Worm (Caenorhabditis elegans): ENCODE measurements around the gene T26H5.10.
"Not testable (repeated sequence)": the region's sequence is repeated elsewhere in the genome, so short reads cannot be mapped to it uniquely, and the experiment has no call there.

T26H5.10 gene

ce11 chrV:15436133-15436532 is 7.5 kb downstream of the T26H5.10 start:
- no peak for TF ChIP-seq snpc-3.4 (tag; optimal IDR thresholded peaks at IDR 0.05)
- peak; percentile 84 for TF ChIP-seq nhr-80 (tag; optimal IDR thresholded peaks at IDR 0.05)

ce11 chrV:15434647-15435046 is 9.0 kb downstream of the T26H5.10 start:
- TF ChIP-seq Y79H2A.3 (GFP tag; conservative IDR thresholded peaks at IDR 0.05) (no peak), rec-8 (tag; optimal IDR thresholded peaks at IDR 0.05) (no peak)

DNA sequence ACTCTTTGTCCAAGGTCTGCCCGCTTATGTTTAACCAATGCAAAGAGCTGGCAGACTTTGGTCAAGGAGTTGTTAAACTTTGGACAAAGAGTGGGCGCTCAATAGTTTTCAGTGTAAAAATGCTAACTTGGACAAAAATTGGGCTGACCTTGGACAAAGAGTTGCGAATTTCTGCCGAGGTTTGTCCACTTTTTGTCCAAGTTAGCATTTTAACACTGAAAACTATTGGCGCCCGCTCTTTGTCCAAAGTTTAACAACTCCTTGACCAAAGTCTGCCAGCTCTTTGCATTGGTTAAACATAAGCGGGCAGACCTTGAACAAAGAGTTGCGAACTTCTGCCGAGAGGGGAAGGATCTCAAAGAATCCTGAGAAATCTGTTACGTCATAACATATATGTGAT is 10.0 kb downstream of the T26H5.10 start:
- TF ChIP-seq aptf-2 (GFP tag; conservative IDR thresholded peaks at IDR 0.05) (peak; percentile 18; the same call in 1 of the 2 replicates), egl-18 (GFP tag; IDR thresholded peaks at IDR 0.05) (peak; percentile 72; the same call in 1 of the 2 replicates), cebp-2 (GFP tag; IDR thresholded peaks at IDR 0.05) (0 out of 2 replicates have a peak, but pooled peaks have one; percentile 57), nhr-120 (GFP tag; IDR thresholded peaks at IDR 0.05) (peak; percentile 88; the same call in 1 of the 2 replicates), hsf-1 (GFP tag; IDR thresholded peaks at IDR 0.05) (peak; percentile 35; the same call in 1 of the 2 replicates), madf-8 (GFP tag; conservative IDR thresholded peaks at IDR 0.05) (peak; percentile 38; the same call in 1 of the 2 replicates)

ce11 chrV:15432457-15432856 is 11.2 kb downstream of the T26H5.10 start, which contains the start of gene T26H5.8:
Gene T26H5.8, minus strand, starts transcription at chrV:15432726.
- TF ChIP-seq aptf-2 (GFP tag; conservative IDR thresholded peaks at IDR 0.05): no peak

ce11 chrV:15431322-15432052 is 12.1 kb downstream of the T26H5.10 start:
- 0 out of 2 replicates have a peak, but pooled peaks have one; percentile 12 for TF ChIP-seq bed-1 (GFP tag; IDR thresholded peaks at IDR 0.05)
- TF ChIP-seq F55B11.4 (tag; optimal IDR thresholded peaks at IDR 0.05; ENCODE audit: borderline replicate concordance, insufficient read depth): peak; percentile 20
- TF ChIP-seq snpc-1.1 (tag; optimal IDR thresholded peaks at IDR 0.05; ENCODE audit: insufficient read depth): no peak
- TF ChIP-seq aptf-2 (GFP tag; conservative IDR thresholded peaks at IDR 0.05): 0 out of 2 replicates have a peak, but pooled peaks have one; percentile 61
- TF ChIP-seq lag-1 (GFP tag; IDR thresholded peaks at IDR 0.05): 0 out of 2 replicates have a peak, but pooled peaks have one; percentile 66
- TF ChIP-seq attf-3 (GFP tag; conservative IDR thresholded peaks at IDR 0.05): 0 out of 2 replicates have a peak, but pooled peaks have one; percentile 14
- no peak for TF ChIP-seq madf-6 (GFP tag; IDR thresholded peaks at IDR 0.05)
- TF ChIP-seq nfya-2 (GFP tag; IDR thresholded peaks at IDR 0.05): 0 out of 2 replicates have a peak, but pooled peaks have one; percentile 35
- peak; percentile 63; the same call in 1 of the 2 replicates for TF ChIP-seq ztf-6 (GFP tag; IDR thresholded peaks at IDR 0.05)

DNA sequence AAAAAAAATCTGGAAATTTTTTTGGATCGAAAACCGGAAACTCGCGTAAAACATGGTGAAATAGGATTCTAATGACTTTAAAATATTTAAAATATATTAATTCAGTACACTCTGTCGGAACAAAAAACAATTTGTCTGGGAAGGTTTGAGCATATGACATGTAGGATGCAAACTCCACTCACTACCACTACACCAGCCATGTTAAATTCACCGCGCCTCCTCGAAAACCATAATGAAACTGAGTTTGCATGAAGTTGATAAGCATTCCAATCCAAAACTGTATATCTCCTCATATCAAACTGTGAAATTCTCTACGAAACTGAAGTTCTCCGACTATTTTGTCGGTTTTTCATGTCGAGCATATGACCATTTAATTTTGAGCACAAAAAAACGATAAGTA is 14.5 kb downstream of the T26H5.10 start:
- TF ChIP-seq cebp-2 (GFP tag; IDR thresholded peaks at IDR 0.05) (peak; percentile 76; the same call in 1 of the 2 replicates), hsf-1 (GFP tag; IDR thresholded peaks at IDR 0.05) (peak; percentile 68; the same call in 1 of the 2 replicates), tbp1 (GFP tag; optimal IDR thresholded peaks at IDR 0.05) (peak; percentile 86), rpc-1 (tag; optimal IDR thresholded peaks at IDR 0.05) (peak; percentile 58), Y53F4B.3 (GFP tag; IDR thresholded peaks at IDR 0.05) (peak; percentile 49; the same call in 1 of the 2 replicates), B0261.1 (tag; optimal IDR thresholded peaks at IDR 0.05) (peak; percentile 64), ztf-25 (GFP tag; IDR thresholded peaks at IDR 0.05) (peak; percentile 87; the same call in 1 of the 2 replicates), let-526 (GFP tag; IDR thresholded peaks at IDR 0.05) (0 out of 2 replicates have a peak, but pooled peaks have one; percentile 13), aptf-3 (GFP tag; IDR thresholded peaks at IDR 0.05) (0 out of 2 replicates have a peak, but pooled peaks have one; percentile 56)
- TF ChIP-seq rpc-1 (optimal IDR thresholded peaks at IDR 0.05): not testable (repeated sequence)

Data from whole organism, young adult.